Fruit fly (Drosophila melanogaster) whole organism, prepupa: Measurements from ENCODE around the gene CG32302.

Experiments used
- Blimp-1 ChIP-seq: fragments of 200-800 bp; sonication (Bioruptor generic); optimal IDR thresholded peaks from 3 replicates; lab custom pipeline; 2017; ENCODE audit warnings: missing biosample characterization, missing genetic modification characterization, mild to moderate bottlenecking, moderate library complexity, missing genetic modification reagents
- CG10669 ChIP-seq: fragments of 200-800 bp; sonication (Bioruptor generic); optimal IDR thresholded peaks from 3 replicates; lab custom pipeline; 2018; ENCODE audit warnings: missing biosample characterization, mild to moderate bottlenecking, missing genetic modification characterization, moderate library complexity
- CG11294 ChIP-seq: fragments of 200-800 bp; sonication (Bioruptor generic); IDR thresholded peaks from 2 replicates; pipeline ENCODE4 v1.3.6; 2022; ENCODE audit warnings: missing biosample characterization, missing genetic modification characterization
- CG11762 ChIP-seq: fragments of 200-800 bp; sonication (Bioruptor generic); optimal IDR thresholded peaks from 3 replicates; lab custom pipeline; 2016; ENCODE audit warnings: missing biosample characterization, missing genetic modification characterization; ENCODE audit not compliant: insufficient read depth
- CG11902 ChIP-seq: fragments of 200-800 bp; sonication (Bioruptor generic); optimal IDR thresholded peaks from 3 replicates; lab custom pipeline; 2016; ENCODE audit warnings: missing biosample characterization, missing genetic modification characterization
- CG15336 ChIP-seq: fragments of 200-800 bp; sonication (Bioruptor generic); IDR thresholded peaks from 2 replicates; pipeline ENCODE4 v1.3.6; 2022; ENCODE audit warnings: missing biosample characterization, missing genetic modification characterization
- CG1621 ChIP-seq: fragments of 200-800 bp; sonication (Bioruptor generic); optimal IDR thresholded peaks from 3 replicates; lab custom pipeline; 2018; ENCODE audit warnings: missing biosample characterization, mild to moderate bottlenecking, missing genetic modification characterization
- CG3032 ChIP-seq: fragments of 200-800 bp; optimal IDR thresholded peaks from 2 replicates; lab custom pipeline; 2019; ENCODE audit warnings: missing biosample characterization, mild to moderate bottlenecking, missing genetic modification characterization, moderate library complexity
- CG32006 ChIP-seq: fragments of 200-800 bp; sonication (Bioruptor generic); optimal IDR thresholded peaks from 3 replicates; lab custom pipeline; 2017; ENCODE audit warnings: missing biosample characterization, mild to moderate bottlenecking, missing genetic modification characterization
- CG34406 ChIP-seq: fragments of 200-800 bp; sonication (Bioruptor generic); optimal IDR thresholded peaks from 3 replicates; lab custom pipeline; 2016; ENCODE audit warnings: missing biosample characterization, missing genetic modification characterization
- CG3919 ChIP-seq: fragments of 200-800 bp; sonication (Bioruptor generic); optimal IDR thresholded peaks from 3 replicates; lab custom pipeline; 2016; ENCODE audit warnings: missing biosample characterization, missing genetic modification characterization
- CG6163 ChIP-seq: fragments of 200-800 bp; sonication (Bioruptor generic); IDR thresholded peaks from 3 replicates; pipeline ENCODE4 v1.3.6; 2022; ENCODE audit warnings: missing biosample characterization, missing genetic modification characterization
- CG6276 ChIP-seq: fragments of 200-800 bp; sonication (Bioruptor generic); optimal IDR thresholded peaks from 2 replicates; lab custom pipeline; 2017; ENCODE audit warnings: missing biosample characterization, mild to moderate bottlenecking, missing genetic modification characterization
- CG6792 ChIP-seq: fragments of 200-800 bp; sonication (Bioruptor generic); optimal IDR thresholded peaks from 3 replicates; lab custom pipeline; 2016; ENCODE audit warnings: missing biosample characterization, missing genetic modification characterization
- CG6854 ChIP-seq: fragments of 200-800 bp; sonication (Bioruptor generic); optimal IDR thresholded peaks from 2 replicates; lab custom pipeline; 2017; ENCODE audit warnings: missing biosample characterization, mild to moderate bottlenecking, missing genetic modification characterization
- CG8119 ChIP-seq: fragments of 200-800 bp; sonication (Bioruptor generic); IDR thresholded peaks from 3 replicates; pipeline ENCODE4 v1.3.6; 2022; ENCODE audit warnings: missing biosample characterization, missing genetic modification characterization
- CG8319 ChIP-seq: fragments of 200-800 bp; sonication (Bioruptor generic); optimal IDR thresholded peaks from 3 replicates; lab custom pipeline; 2016; ENCODE audit warnings: missing biosample characterization, missing genetic modification characterization
- CG8632 ChIP-seq: fragments of 200-800 bp; sonication (Bioruptor generic); optimal IDR thresholded peaks from 3 replicates; lab custom pipeline; 2016; ENCODE audit warnings: missing biosample characterization, missing genetic modification characterization
- CG9139 ChIP-seq: fragments of 200-800 bp; sonication (Bioruptor generic); optimal IDR thresholded peaks from 3 replicates; lab custom pipeline; 2017; ENCODE audit warnings: missing biosample characterization, mild to moderate bottlenecking, missing genetic modification characterization
- Eip78C ChIP-seq: fragments of 200-800 bp; sonication (Bioruptor generic); peaks from one replicate; lab custom pipeline; 2016; ENCODE audit warnings: missing biosample characterization, missing genetic modification characterization
- Eip93F ChIP-seq: fragments of 200-800 bp; sonication (Bioruptor generic); optimal IDR thresholded peaks from 2 replicates; lab custom pipeline; 2016; ENCODE audit warnings: missing biosample characterization, mild to moderate bottlenecking, missing genetic modification characterization
- Ets21C ChIP-seq: fragments of 200-800 bp; sonication (Bioruptor generic); optimal IDR thresholded peaks from 3 replicates; lab custom pipeline; 2016; ENCODE audit warnings: missing biosample characterization, missing genetic modification characterization
- Ets96B ChIP-seq: fragments of 200-800 bp; optimal IDR thresholded peaks from 2 replicates; lab custom pipeline; 2019; ENCODE audit warnings: missing biosample characterization, mild to moderate bottlenecking, missing genetic modification characterization, moderate library complexity
- Gug ChIP-seq: fragments of 200-800 bp; sonication (Bioruptor generic); IDR thresholded peaks from 2 replicates; pipeline ENCODE4 v1.3.6; 2022; ENCODE audit warnings: missing biosample characterization, missing genetic modification characterization
- Hr38 ChIP-seq: sonication (Bioruptor generic); optimal IDR thresholded peaks from 2 replicates; lab custom pipeline; 2016; ENCODE audit warnings: missing biosample characterization, missing genetic modification characterization
- Hr39 ChIP-seq: fragments of 200-800 bp; sonication (Bioruptor generic); optimal IDR thresholded peaks from 2 replicates; lab custom pipeline; 2016; ENCODE audit warnings: missing biosample characterization, missing genetic modification characterization
- Lpt ChIP-seq: fragments of 200-800 bp; sonication (Bioruptor generic); optimal IDR thresholded peaks from 3 replicates; lab custom pipeline; 2016; ENCODE audit warnings: missing biosample characterization, missing genetic modification characterization
- OdsH ChIP-seq: fragments of 200-800 bp; sonication (Bioruptor generic); optimal IDR thresholded peaks from 3 replicates; lab custom pipeline; 2016; ENCODE audit warnings: missing biosample characterization, missing genetic modification characterization
- Smox ChIP-seq: fragments of 200-800 bp; sonication (Bioruptor generic); optimal IDR thresholded peaks from 3 replicates; lab custom pipeline; 2016; ENCODE audit warnings: missing biosample characterization, missing genetic modification characterization
- Sox102F ChIP-seq: fragments of 200-800 bp; sonication (Bioruptor generic); optimal IDR thresholded peaks from 2 replicates; lab custom pipeline; 2016; ENCODE audit warnings: missing biosample characterization, mild to moderate bottlenecking, missing genetic modification characterization
- Sox15 ChIP-seq: fragments of 200-800 bp; sonication (Bioruptor generic); optimal IDR thresholded peaks from 3 replicates; lab custom pipeline; 2016; ENCODE audit warnings: missing biosample characterization, missing genetic modification characterization
- achi ChIP-seq: fragments of 200-800 bp; sonication (Bioruptor generic); optimal IDR thresholded peaks from 3 replicates; lab custom pipeline; 2016; ENCODE audit warnings: missing biosample characterization, missing genetic modification characterization
- cyc ChIP-seq: fragments of 200-800 bp; sonication (Bioruptor generic); optimal IDR thresholded peaks from 3 replicates; lab custom pipeline; 2016; ENCODE audit warnings: missing biosample characterization, missing genetic modification characterization
- dac ChIP-seq: fragments of 200-800 bp; sonication (Bioruptor generic); optimal IDR thresholded peaks from 2 replicates; lab custom pipeline; 2017; ENCODE audit warnings: missing biosample characterization, mild to moderate bottlenecking, missing genetic modification characterization
- dsx ChIP-seq: fragments of 200-800 bp; optimal IDR thresholded peaks from 3 replicates; lab custom pipeline; 2019; ENCODE audit warnings: missing biosample characterization, mild to moderate bottlenecking, missing genetic modification characterization, moderate library complexity; ENCODE audit not compliant: poor library complexity, severe bottlenecking
- eg ChIP-seq: fragments of 200-800 bp; sonication (Bioruptor generic); IDR thresholded peaks from 3 replicates; pipeline ENCODE4 v1.3.6; 2022; ENCODE audit warnings: missing biosample characterization, missing genetic modification characterization
- esn ChIP-seq: fragments of 200-800 bp; sonication (Bioruptor generic); optimal IDR thresholded peaks from 2 replicates; lab custom pipeline; 2016; ENCODE audit warnings: missing biosample characterization, mild to moderate bottlenecking, missing genetic modification characterization, moderate library complexity
- fd59A ChIP-seq: fragments of 200-800 bp; sonication (Bioruptor generic); optimal IDR thresholded peaks from 2 replicates; lab custom pipeline; 2017; ENCODE audit warnings: missing biosample characterization, mild to moderate bottlenecking, missing genetic modification characterization, missing genetic modification reagents
- fd85E ChIP-seq: fragments of 200-800 bp; sonication (Bioruptor generic); optimal IDR thresholded peaks from 3 replicates; lab custom pipeline; 2016; ENCODE audit warnings: missing biosample characterization, missing genetic modification characterization
- fkh ChIP-seq: fragments of 200-800 bp; sonication (Bioruptor generic); optimal IDR thresholded peaks from 3 replicates; lab custom pipeline; 2017; ENCODE audit warnings: missing biosample characterization, mild to moderate bottlenecking, missing genetic modification characterization, moderate library complexity
- pdm3 ChIP-seq: fragments of 200-800 bp; sonication (Bioruptor generic); optimal IDR thresholded peaks from 3 replicates; lab custom pipeline; 2016; ENCODE audit warnings: missing biosample characterization, missing genetic modification characterization
- salr ChIP-seq, 2 experiments: fragments of 200-800 bp; sonication (Bioruptor generic); optimal IDR thresholded peaks; 3 replicates each; lab custom pipeline; 2016 to 2018; ENCODE audit warnings: missing biosample characterization in 2 of 2, missing genetic modification characterization in 2 of 2, mild to moderate bottlenecking in 1 of 2
- ss ChIP-seq, 2 experiments: fragments of 200-800 bp; sonication (Bioruptor generic); optimal IDR thresholded peaks; 2 replicates in 1 of 2; 3 replicates in 1 of 2; lab custom pipeline; 2017 to 2018; ENCODE audit warnings: mild to moderate bottlenecking in 2 of 2, missing biosample characterization in 2 of 2, missing genetic modification characterization in 2 of 2, moderate library complexity in 1 of 2
- topi ChIP-seq: fragments of 200-800 bp; sonication (Bioruptor generic); optimal IDR thresholded peaks from 3 replicates; lab custom pipeline; 2016; ENCODE audit warnings: missing biosample characterization, missing genetic modification characterization
- vri ChIP-seq: fragments of 200-800 bp; sonication (Bioruptor generic); optimal IDR thresholded peaks from 3 replicates; lab custom pipeline; 2016; ENCODE audit warnings: missing biosample characterization, mild to moderate bottlenecking, missing genetic modification characterization

The CG32302 gene

dm6 chr3L:2257412-2257862 is 11.2 kb upstream of the CG32302 start, which contains the start of the genes CG1275 and Elp5 (continued):
- peak; percentile 98 for TF ChIP-seq CG8319 (GFP tag; lab: Kevin White, UChicago)
- TF ChIP-seq CG10669 (GFP tag; lab: Kevin White, UChicago), result peak; percentile 98
- TF ChIP-seq CG9139 (GFP tag; lab: Kevin White, UChicago), result peak; percentile 97
- TF ChIP-seq dsx (GFP tag; lab: Kevin White, UChicago), result peak; percentile 97
- peak; percentile 99 for TF ChIP-seq CG32006 (GFP tag; lab: Kevin White, UChicago)
- TF ChIP-seq CG34406 (GFP tag; lab: Kevin White, UChicago), result peak; percentile 98
- TF ChIP-seq pdm3 (GFP tag; lab: Kevin White, UChicago), result peak; percentile 99
- TF ChIP-seq dac, result peak; percentile 98
- TF ChIP-seq, all 60 proteins: peak for 60

dm6 chr3L:2261282-2261681 is 7.3 kb upstream of the CG32302 start:
- TF ChIP-seq esn (GFP tag; lab: Kevin White, UChicago) (no peak), fd59A (no peak), Sox15 (no peak), salr (GFP tag; optimal IDR thresholded peaks at IDR 0.05; lab: Kevin White, UChicago) (no peak), achi (GFP tag; lab: Kevin White, UChicago) (no peak), fkh (no peak), CG11902 (no peak), CG6276 (GFP tag; lab: Kevin White, UChicago) (no peak), Smox (GFP tag; lab: Kevin White, UChicago) (no peak), CG9139 (GFP tag; lab: Kevin White, UChicago) (no peak), Eip93F (no peak), Ets21C (GFP tag; lab: Kevin White, UChicago) (no peak), CG8632 (GFP tag; lab: Kevin White, UChicago) (no peak), Gug (GFP tag; lab: Robert Waterston, UW) (no peak), Hr39 (no peak), eg (GFP tag; lab: Robert Waterston, UW) (no peak)

- TF ChIP-seq CG8319 (GFP tag; lab: Kevin White, UChicago), result peak; percentile 80
- no peak for TF ChIP-seq fd85E (GFP tag; lab: Kevin White, UChicago)
- TF ChIP-seq OdsH, result peak; percentile 88
- peak; percentile 29 for TF ChIP-seq Blimp-1 (GFP tag; lab: Kevin White, UChicago)
- peak; percentile 84 for TF ChIP-seq CG6792 (GFP tag; lab: Kevin White, UChicago)
- peak; percentile 34 for TF ChIP-seq CG9139 (GFP tag; lab: Kevin White, UChicago)
- peak; percentile 78 for TF ChIP-seq Ets21C (GFP tag; lab: Kevin White, UChicago)
- TF ChIP-seq pdm3 (GFP tag; lab: Kevin White, UChicago), result peak; percentile 87
- peak; percentile 89 for TF ChIP-seq CG32006 (GFP tag; lab: Kevin White, UChicago)
- peak; percentile 85 for TF ChIP-seq Sox15
- peak; percentile 96 for TF ChIP-seq Eip78C (GFP tag; lab: Kevin White, UChicago)
- TF ChIP-seq CG3032 (tag; lab: Kevin White, UChicago), result peak; percentile 91
- TF ChIP-seq CG1621, result peak; percentile 81
- TF ChIP-seq CG11294 (GFP tag; lab: Robert Waterston, UW), result peak; percentile 84
- TF ChIP-seq vri (GFP tag; lab: Kevin White, UChicago), result no peak
- TF ChIP-seq CG11902, result peak; percentile 77
- peak; percentile 86 for TF ChIP-seq Gug (GFP tag; lab: Robert Waterston, UW)
- peak; percentile 83 for TF ChIP-seq topi
- peak; percentile 83 for TF ChIP-seq Sox102F (GFP tag; lab: Kevin White, UChicago)
- peak; percentile 70 for TF ChIP-seq Lpt (GFP tag; lab: Kevin White, UChicago)
- TF ChIP-seq Hr39, result peak; percentile 80
- TF ChIP-seq CG6276 (GFP tag; lab: Kevin White, UChicago), result no peak
- peak; percentile 83 for TF ChIP-seq CG8119 (GFP tag; lab: Robert Waterston, UW)
- TF ChIP-seq CG6163 (GFP tag; lab: Robert Waterston, UW), result peak; percentile 94
- TF ChIP-seq cyc, result peak; percentile 84
- no peak for TF ChIP-seq Hr38 (GFP tag; lab: Kevin White, UChicago)
- TF ChIP-seq CG3919 (GFP tag; lab: Kevin White, UChicago), result peak; percentile 87
- peak; percentile 7 for TF ChIP-seq CG6854 (GFP tag; lab: Kevin White, UChicago)
- peak; percentile 78 for TF ChIP-seq Ets96B (tag; lab: Kevin White, UChicago)
- peak; percentile 81 for TF ChIP-seq dsx (GFP tag; lab: Kevin White, UChicago)
- peak; percentile 65 for TF ChIP-seq CG11762 (GFP tag; lab: Kevin White, UChicago)
- TF ChIP-seq CG15336 (GFP tag; lab: Robert Waterston, UW), result peak; percentile 81
- TF ChIP-seq salr (GFP tag; optimal IDR thresholded peaks at IDR 0.05; lab: Kevin White, UChicago), result peak in 1 of 2 experiments; percentile 78
- TF ChIP-seq CG8632 (GFP tag; lab: Kevin White, UChicago), result peak; percentile 81
- peak in 1 of 2 experiments; percentile 80 for TF ChIP-seq ss (GFP tag; optimal IDR thresholded peaks at IDR 0.05; lab: Kevin White, UChicago)
- peak; percentile 95 for TF ChIP-seq fkh
- peak; percentile 86 for TF ChIP-seq CG34406 (GFP tag; lab: Kevin White, UChicago)
Observed at dm6 chr3L:2262515-2262944, 6.1 kb upstream of the CG32302 start, which contains the start of the genes oxt and CG13807. Gene oxt (minus strand): TSS chr3L:2262664. Gene CG13807 (plus strand): TSS chr3L:2262919.
